Worm (Caenorhabditis elegans) whole organism, young adult: ENCODE results near the gene pgm-1.
A peak's percentile ranks its signal among the peaks of the same experiment; 100 is the strongest.

Experiments used
- B0336.3 ChIP-seq: fragments of 200-800 bp; sonication (Bioruptor generic); IDR thresholded peaks from 2 replicates; pipeline ENCODE4 v1.3.6; 2022; ENCODE audit warnings: missing genetic modification characterization, missing compliant biosample characterization
- C17E4.6 ChIP-seq: fragments of 200-800 bp; sonication (Bioruptor generic); IDR thresholded peaks from 2 replicates; pipeline ENCODE4 v1.3.6; 2022; ENCODE audit warnings: missing genetic modification reagents, missing genetic modification characterization, missing compliant biosample characterization
- D2030.7 ChIP-seq: fragments of 200-800 bp; sonication (Bioruptor generic); IDR thresholded peaks from 2 replicates; pipeline ENCODE4 v1.3.6; 2022; ENCODE audit warnings: missing genetic modification reagents, missing genetic modification characterization, missing compliant biosample characterization
- ama-1 ChIP-seq, 3 experiments: fragments of 150-350 bp in 1 of 3; sonication (generic microtip) in 2 of 3; optimal IDR thresholded peaks; 2 replicates each; lab custom pipeline; 2014 to 2018; ENCODE audit warnings: missing biosample characterization in 2 of 3, missing genetic modification characterization in 2 of 3, missing genetic modification reagents in 2 of 3
- aptf-3 ChIP-seq: fragments of 200-800 bp; sonication (Bioruptor generic); IDR thresholded peaks from 2 replicates; pipeline ENCODE4 v1.3.6; 2022; ENCODE audit warnings: missing genetic modification characterization, missing compliant biosample characterization
- cebp-1 ChIP-seq, 2 experiments: fragments of 200-800 bp in 1 of 2; sonication (Bioruptor generic) in 1 of 2; sonication (generic microtip) in 1 of 2; IDR thresholded peaks in 1 of 2; optimal IDR thresholded peaks in 1 of 2; 2 replicates each; pipeline versions ENCODE4 v1.3.6 to Lab custom; 2017 to 2022; ENCODE audit warnings: missing compliant biosample characterization in 2 of 2, missing genetic modification characterization in 2 of 2, mild to moderate bottlenecking in 1 of 2, missing genetic modification reagents in 1 of 2, moderate library complexity in 1 of 2
- cebp-2 ChIP-seq: fragments of 200-800 bp; sonication (Bioruptor generic); IDR thresholded peaks from 2 replicates; pipeline ENCODE4 v1.3.6; 2022; ENCODE audit warnings: missing genetic modification characterization, missing compliant biosample characterization
- ceh-27 ChIP-seq: fragments of 200-800 bp; sonication (Bioruptor generic); optimal IDR thresholded peaks from 2 replicates; lab custom pipeline; 2018; ENCODE audit warnings: mild to moderate bottlenecking, missing genetic modification characterization, moderate library complexity, missing compliant biosample characterization
- die-1 ChIP-seq: sonication (generic microtip); optimal IDR thresholded peaks from 2 replicates; lab custom pipeline; 2016; ENCODE audit warnings: missing genotype, mild to moderate bottlenecking, missing genetic modification characterization, missing compliant biosample characterization
- dox-1 ChIP-seq: fragments of 200-800 bp; sonication (Bioruptor generic); IDR thresholded peaks from 2 replicates; pipeline ENCODE4 v1.3.6; 2022; ENCODE audit warnings: missing genetic modification reagents, missing genetic modification characterization, missing compliant biosample characterization
- dpl-1 ChIP-seq: fragments of 150-350 bp; optimal IDR thresholded peaks from 2 replicates; lab custom pipeline; 2014; ENCODE audit warnings: missing biosample characterization, missing genetic modification reagents, missing genetic modification characterization
- efl-1 ChIP-seq: fragments of 150-350 bp; optimal IDR thresholded peaks from 2 replicates; lab custom pipeline; 2014; ENCODE audit warnings: missing biosample characterization, missing genetic modification reagents, missing genetic modification characterization
- hmg-1.2 ChIP-seq: fragments of 200-800 bp; sonication (Bioruptor generic); IDR thresholded peaks from 2 replicates; pipeline ENCODE4 v1.3.6; 2022; ENCODE audit warnings: missing genetic modification reagents, missing genetic modification characterization, missing compliant biosample characterization
- hsf-1 ChIP-seq: fragments of 200-800 bp; sonication (Bioruptor generic); IDR thresholded peaks from 2 replicates; pipeline ENCODE4 v1.3.6; 2022; ENCODE audit warnings: missing genetic modification reagents, missing genetic modification characterization, missing compliant biosample characterization
- lin-40 ChIP-seq: sonication (generic microtip); optimal IDR thresholded peaks from 2 replicates; lab custom pipeline; 2016; ENCODE audit warnings: missing genetic modification characterization, mild to moderate bottlenecking, missing compliant biosample characterization, missing genotype, missing genetic modification reagents
- lin-54 ChIP-seq: fragments of 200-800 bp; sonication (Bioruptor generic); optimal IDR thresholded peaks from 2 replicates; lab custom pipeline; 2018; ENCODE audit warnings: mild to moderate bottlenecking, missing genetic modification characterization, missing compliant biosample characterization
- lsl-1 ChIP-seq: fragments of 200-800 bp; sonication (Bioruptor generic); optimal IDR thresholded peaks from 2 replicates; lab custom pipeline; 2018; ENCODE audit warnings: mild to moderate bottlenecking, missing genetic modification characterization, moderate library complexity, missing compliant biosample characterization
- madf-6 ChIP-seq: fragments of 200-800 bp; sonication (Bioruptor generic); IDR thresholded peaks from 2 replicates; pipeline ENCODE4 v1.3.6; 2022; ENCODE audit warnings: missing genetic modification reagents, missing genetic modification characterization, missing compliant biosample characterization
- madf-8 ChIP-seq: fragments of 200-800 bp; sonication (Bioruptor generic); conservative IDR thresholded peaks from 2 replicates; pipeline ENCODE4 v1.3.6; 2022; ENCODE audit warnings: missing genetic modification reagents, missing genetic modification characterization, missing compliant biosample characterization
- nfya-1 ChIP-seq: sonication (generic microtip); optimal IDR thresholded peaks from 2 replicates; lab custom pipeline; 2017; ENCODE audit warnings: antibody characterized with exemption, missing compliant biosample characterization, missing genetic modification characterization, borderline replicate concordance; ENCODE audit not compliant: insufficient read depth
- nfyb-1 ChIP-seq: fragments of 200-800 bp; sonication (Bioruptor generic); IDR thresholded peaks from 2 replicates; pipeline ENCODE4 v1.3.6; 2022; ENCODE audit warnings: missing genetic modification reagents, missing genetic modification characterization, missing compliant biosample characterization
- nhr-120 ChIP-seq: fragments of 200-800 bp; sonication (Bioruptor generic); IDR thresholded peaks from 2 replicates; pipeline ENCODE4 v1.3.6; 2022; ENCODE audit warnings: missing genetic modification characterization, missing compliant biosample characterization
- nhr-179 ChIP-seq: sonication (generic microtip); optimal IDR thresholded peaks from 2 replicates; lab custom pipeline; 2016; ENCODE audit warnings: mild to moderate bottlenecking, missing genetic modification characterization, missing compliant biosample characterization
- nhr-80 ChIP-seq: sonication (generic microtip); optimal IDR thresholded peaks from 2 replicates; lab custom pipeline; 2016; ENCODE audit warnings: missing genetic modification characterization, missing compliant biosample characterization
- pbrm-1 ChIP-seq: fragments of 200-800 bp; sonication (Bioruptor generic); IDR thresholded peaks from 2 replicates; pipeline ENCODE4 v1.3.6; 2022; ENCODE audit warnings: missing genetic modification reagents, missing genetic modification characterization, missing compliant biosample characterization
- tbp1 ChIP-seq: fragments of 200-800 bp; sonication (Bioruptor generic); optimal IDR thresholded peaks from 2 replicates; lab custom pipeline; 2018; ENCODE audit warnings: mild to moderate bottlenecking, missing genetic modification characterization, missing compliant biosample characterization
- zfh-2 ChIP-seq: fragments of 200-800 bp; sonication (Bioruptor generic); conservative IDR thresholded peaks from 2 replicates; pipeline ENCODE4 v1.3.6; 2022; ENCODE audit warnings: missing genetic modification reagents, missing genetic modification characterization, missing compliant biosample characterization
- zim-3 ChIP-seq: sonication (generic microtip); optimal IDR thresholded peaks from 2 replicates; lab custom pipeline; 2017; ENCODE audit warnings: mild to moderate bottlenecking, missing genetic modification characterization, moderate library complexity, missing compliant biosample characterization
- ztf-18 ChIP-seq: sonication (generic microtip); optimal IDR thresholded peaks from 2 replicates; lab custom pipeline; 2016; ENCODE audit warnings: missing genotype, mild to moderate bottlenecking, missing genetic modification characterization, missing compliant biosample characterization
- ztf-26 ChIP-seq: sonication (generic microtip); optimal IDR thresholded peaks from 2 replicates; lab custom pipeline; 2017; ENCODE audit warnings: missing genetic modification characterization, missing compliant biosample characterization

pgm-1 gene

ce11 chrII:4874335-4874861 lies 14.8 kb upstream of the pgm-1 start, which contains the start of gene F11G11.15:
Gene F11G11.15, plus strand, starts transcription at chrII:4874845.
- TF ChIP-seq zfh-2 (GFP tag; lab: Robert Waterston, UW) (no peak), ztf-26 (tag; lab: Kevin White, UChicago) (peak; percentile 39)

- TF ChIP-seq lin-40 (tag; lab: Kevin White, UChicago) = peak; percentile 16
- no peak for TF ChIP-seq ama-1 (optimal IDR thresholded peaks at IDR 0.05; lab: Kevin White, UChicago)
- TF ChIP-seq ama-1 (GFP tag; optimal IDR thresholded peaks at IDR 0.05; lab: Kevin White, UChicago) = no peak
Measured at ce11 chrII:4876091-4876490, 13.1 kb upstream of the pgm-1 start, which contains the start of gene F11G11.13. Gene F11G11.13, minus strand, starts transcription at chrII:4876179.

- TF ChIP-seq nhr-80 (tag; lab: Kevin White, UChicago) (peak; percentile 29), ceh-27 (GFP tag; lab: Kevin White, UChicago) (no peak)
Measured at ce11 chrII:4879629-4880028, 9.6 kb upstream of the pgm-1 start, which contains the start of gene gst-6. Gene gst-6, plus strand, starts transcription at chrII:4879891.

DNA sequence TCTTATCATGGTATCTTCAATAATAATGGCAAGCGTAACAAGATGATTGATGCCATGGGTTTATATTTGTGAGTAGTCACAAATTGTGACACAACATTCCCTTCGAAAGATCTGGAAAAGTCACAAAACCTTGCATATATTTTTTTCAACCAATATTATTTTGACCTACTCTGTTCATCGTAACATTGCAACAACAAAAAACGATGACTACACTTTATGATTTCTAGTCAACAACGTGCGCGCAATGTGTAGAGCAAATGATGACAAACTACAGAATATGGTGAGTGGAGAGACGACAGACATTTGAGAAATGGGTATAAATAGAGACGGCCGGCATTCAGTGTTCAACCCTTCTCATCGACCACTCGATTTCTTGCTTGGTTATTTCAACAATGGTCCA lies 7.5 kb upstream of the pgm-1 start, which contains the start of gene gst-7:
Gene gst-7, plus strand, starts transcription at position 336 of the 400 bp plus-strand sequence.
- no peak for TF ChIP-seq die-1 (tag; lab: Kevin White, UChicago)
- TF ChIP-seq lin-40 (tag; lab: Kevin White, UChicago) = peak; percentile 28
- no peak for TF ChIP-seq cebp-1 (GFP tag; IDR thresholded peaks at IDR 0.05; lab: Robert Waterston, UW)
- TF ChIP-seq cebp-1 (tag; optimal IDR thresholded peaks at IDR 0.05; lab: Kevin White, UChicago) = peak; percentile 1
- TF ChIP-seq dpl-1 (GFP tag; lab: Kevin White, UChicago) = peak; percentile 48
- TF ChIP-seq aptf-3 (GFP tag; lab: Robert Waterston, UW) = 0 out of 2 replicates have a peak, but pooled peaks have one; percentile 60
- peak; percentile 72 for TF ChIP-seq madf-6 (GFP tag; lab: Robert Waterston, UW)
- peak; percentile 41 for TF ChIP-seq tbp1 (GFP tag; lab: Kevin White, UChicago)
- no peak for TF ChIP-seq B0336.3 (GFP tag; lab: Robert Waterston, UW)
- TF ChIP-seq C17E4.6 (GFP tag; lab: Robert Waterston, UW) = no peak
- TF ChIP-seq dox-1 = 0 out of 2 replicates have a peak, but pooled peaks have one; percentile 7
- TF ChIP-seq hsf-1 (GFP tag; lab: Robert Waterston, UW) = peak; percentile 44; the same call in 1 of the 2 replicates
- peak; percentile 58; the same call in 1 of the 2 replicates for TF ChIP-seq hmg-1.2 (GFP tag; lab: Robert Waterston, UW)
- peak; percentile 10 for TF ChIP-seq lsl-1 (GFP tag; lab: Kevin White, UChicago)
- TF ChIP-seq pbrm-1 (GFP tag; lab: Robert Waterston, UW) = no peak
- TF ChIP-seq nhr-80 (tag; lab: Kevin White, UChicago) = peak; percentile 58
- 0 out of 2 replicates have a peak, but pooled peaks have one; percentile 32 for TF ChIP-seq nfyb-1 (GFP tag; lab: Robert Waterston, UW)
- peak; percentile 35; the same call in 1 of the 2 replicates for TF ChIP-seq madf-8
- TF ChIP-seq ceh-27 (GFP tag; lab: Kevin White, UChicago) = peak; percentile 38
- peak; percentile 18 for TF ChIP-seq lin-54 (GFP tag; lab: Kevin White, UChicago)
- TF ChIP-seq nhr-179 = no peak
- peak; percentile 68 for TF ChIP-seq efl-1
- TF ChIP-seq D2030.7 = peak; percentile 25; the same call in 1 of the 2 replicates
- TF ChIP-seq, all 124 proteins: peak for 17

ce11 chrII:4882498-4882897 lies 6.7 kb upstream of the pgm-1 start:
- no peak for TF ChIP-seq ztf-18
- TF ChIP-seq cebp-2 = no peak
- TF ChIP-seq zim-3 = no peak
- no peak for TF ChIP-seq nhr-120 (GFP tag; lab: Robert Waterston, UW)
- TF ChIP-seq nfya-1 (tag; lab: Kevin White, UChicago) = no peak
